Fruit fly (Drosophila melanogaster) whole organism, embryonic: ENCODE results near the gene CG42486.

Source experiments
- BtbVII ChIP-seq: fragments of 200-800 bp; sonication (Bioruptor generic); optimal IDR thresholded peaks from 3 replicates; lab custom pipeline; 2017; ENCODE audit warnings: missing biosample characterization, mild to moderate bottlenecking, missing genetic modification characterization
- CG12391 ChIP-seq: fragments of 200-800 bp; sonication (Bioruptor generic); optimal IDR thresholded peaks from 3 replicates; lab custom pipeline; 2018; ENCODE audit warnings: missing biosample characterization, mild to moderate bottlenecking, missing genetic modification characterization, moderate library complexity
- CG17829 ChIP-seq: fragments of 200-800 bp; optimal IDR thresholded peaks from 2 replicates; lab custom pipeline; 2019; ENCODE audit warnings: missing biosample characterization, mild to moderate bottlenecking, missing genetic modification characterization, moderate library complexity
- CG2129 ChIP-seq: fragments of 200-800 bp; sonication (Bioruptor generic); IDR thresholded peaks from 2 replicates; pipeline ENCODE4 v1.3.6; 2022; ENCODE audit warnings: missing biosample characterization, missing genetic modification characterization; ENCODE audit not compliant: partially characterized antibody
- CG4282 ChIP-seq: fragments of 200-800 bp; sonication (Bioruptor generic); optimal IDR thresholded peaks from 2 replicates; lab custom pipeline; 2016; ENCODE audit warnings: missing biosample characterization, missing genetic modification characterization
- CG4820 ChIP-seq: fragments of 200-800 bp; sonication (Bioruptor generic); optimal IDR thresholded peaks from 3 replicates; lab custom pipeline; 2016; ENCODE audit warnings: missing biosample characterization, missing genetic modification characterization
- HmgZ ChIP-seq: fragments of 200-800 bp; sonication (Bioruptor generic); optimal IDR thresholded peaks from 2 replicates; lab custom pipeline; 2018; ENCODE audit warnings: missing biosample characterization, mild to moderate bottlenecking, missing genetic modification characterization
- emc ChIP-seq: fragments of 200-800 bp; sonication (Bioruptor generic); optimal IDR thresholded peaks from 2 replicates; lab custom pipeline; 2016; ENCODE audit warnings: missing biosample characterization, missing genetic modification characterization
- fd64A ChIP-seq: fragments of 200-800 bp; sonication (Bioruptor generic); optimal IDR thresholded peaks from 3 replicates; lab custom pipeline; 2018; ENCODE audit warnings: missing biosample characterization, mild to moderate bottlenecking, missing genetic modification characterization
- run ChIP-seq: fragments of 200-800 bp; sonication (Bioruptor generic); optimal IDR thresholded peaks from 3 replicates; lab custom pipeline; 2018; ENCODE audit warnings: missing biosample characterization, mild to moderate bottlenecking, missing genetic modification characterization
- trh ChIP-seq: fragments of 200-800 bp; sonication (Bioruptor generic); optimal IDR thresholded peaks from 2 replicates; lab custom pipeline; 2016; ENCODE audit warnings: missing biosample characterization, missing genetic modification characterization

- TF ChIP-seq CG12391 (tag; lab: Kevin White, UChicago): no peak
- TF ChIP-seq HmgZ (tag; lab: Kevin White, UChicago): no peak
- no peak for TF ChIP-seq emc (GFP tag; lab: Kevin White, UChicago)
- TF ChIP-seq CG17829 (tag; lab: Kevin White, UChicago): no peak
- no peak for TF ChIP-seq run
- no peak for TF ChIP-seq CG4282 (GFP tag; lab: Kevin White, UChicago)
- no peak for TF ChIP-seq CG2129 (GFP tag; lab: Robert Waterston, UW)
- TF ChIP-seq BtbVII (GFP tag; lab: Kevin White, UChicago): no peak
- no peak for TF ChIP-seq trh (GFP tag; lab: Kevin White, UChicago)
- TF ChIP-seq fd64A (GFP tag; lab: Kevin White, UChicago): no peak
- TF ChIP-seq CG4820 (GFP tag; lab: Kevin White, UChicago): no peak
Measured at dm6 chr2L:11849658-11850057, 6.7 kb downstream of the CG42486 start, which contains the start of gene Mal-B2.
